Fruit fly (Drosophila melanogaster) ovary, adult (tissue): ENCODE measurements around the gene AhcyL1.

Experiments used
- CG17801 ChIP-seq: fragments of 200-800 bp; optimal IDR thresholded peaks from 2 replicates; lab custom pipeline; 2019; ENCODE audit warnings: missing biosample characterization, mild to moderate bottlenecking, missing genetic modification characterization, moderate library complexity; ENCODE audit not compliant: partially characterized antibody

The AhcyL1 gene

DNA sequence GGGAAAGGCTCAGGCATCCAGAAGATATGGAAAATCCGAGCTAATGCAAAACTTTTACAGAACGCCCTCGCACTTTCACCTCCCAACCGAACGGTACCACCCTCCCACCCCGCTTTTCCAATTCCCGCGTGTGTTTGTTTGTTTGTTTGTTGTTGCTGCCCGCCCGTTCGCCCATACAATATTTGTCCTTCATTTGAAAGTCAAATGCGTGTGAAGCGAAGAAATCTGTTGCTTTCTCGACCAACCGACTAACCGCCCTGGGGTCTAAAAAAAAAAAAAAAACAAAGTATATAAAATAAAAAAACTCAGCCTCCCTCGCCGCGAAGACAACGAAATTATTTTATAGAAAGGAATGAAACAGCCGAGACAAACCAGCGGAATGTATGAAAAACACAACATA lies 23.8 kb downstream of the AhcyL1 start:
- TF ChIP-seq CG17801 (GFP tag; lab: Kevin White, UChicago), result no peak

DNA sequence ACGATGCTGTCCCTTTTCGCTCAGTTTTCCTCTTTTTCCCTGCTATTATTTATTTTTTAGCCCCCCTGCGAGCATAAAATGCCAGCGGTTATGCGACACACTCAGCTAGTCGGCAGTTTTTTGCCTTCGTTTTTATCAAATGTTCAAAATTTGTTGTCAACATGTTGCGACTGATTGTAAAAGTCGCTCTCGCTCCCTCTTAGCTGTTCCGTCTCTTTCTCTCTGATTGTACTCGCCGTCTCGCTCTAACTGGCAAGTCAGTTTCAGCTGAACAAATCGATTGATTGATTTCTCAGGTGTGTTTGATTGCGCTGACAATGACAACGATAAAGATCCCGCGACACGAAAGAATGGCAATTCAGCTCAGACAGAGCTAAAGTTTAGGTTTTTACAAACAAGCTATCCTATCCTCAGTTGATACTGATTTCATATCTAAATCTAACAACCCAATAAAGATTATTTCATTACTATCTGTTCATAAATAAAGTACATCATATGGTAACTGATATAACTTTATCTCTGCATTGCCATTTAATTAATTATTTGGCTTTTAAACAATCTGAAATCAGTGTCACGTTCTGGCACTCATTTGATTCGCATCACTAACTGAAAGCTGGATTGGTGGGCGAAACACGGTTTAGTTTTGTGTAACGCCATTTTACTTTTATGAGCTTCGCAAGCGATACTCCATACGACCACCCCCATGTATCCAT lies 26.3 kb downstream of the AhcyL1 start:
- TF ChIP-seq CG17801 (GFP tag; lab: Kevin White, UChicago), result no peak

DNA sequence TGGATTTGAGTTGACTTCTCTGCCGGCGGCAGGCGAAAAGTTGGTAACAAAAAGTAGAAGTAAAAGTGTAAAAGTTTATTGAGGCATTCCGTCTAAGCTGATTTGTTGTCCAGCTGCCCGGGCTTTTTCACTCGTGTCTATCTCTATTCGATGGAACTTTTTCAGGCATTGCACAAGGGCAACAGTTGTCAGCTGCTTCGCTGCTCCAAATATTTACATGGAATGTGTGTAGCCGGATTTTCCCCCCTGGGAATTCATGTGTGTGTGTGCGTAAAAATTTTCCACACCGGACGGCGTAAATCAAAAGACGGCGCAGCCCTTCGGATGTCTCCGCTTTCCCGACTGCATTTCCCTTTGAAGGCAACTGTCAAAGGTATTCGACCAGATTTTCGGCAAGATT lies 27.2 kb downstream of the AhcyL1 start:
- no peak for TF ChIP-seq CG17801 (GFP tag; lab: Kevin White, UChicago)

DNA sequence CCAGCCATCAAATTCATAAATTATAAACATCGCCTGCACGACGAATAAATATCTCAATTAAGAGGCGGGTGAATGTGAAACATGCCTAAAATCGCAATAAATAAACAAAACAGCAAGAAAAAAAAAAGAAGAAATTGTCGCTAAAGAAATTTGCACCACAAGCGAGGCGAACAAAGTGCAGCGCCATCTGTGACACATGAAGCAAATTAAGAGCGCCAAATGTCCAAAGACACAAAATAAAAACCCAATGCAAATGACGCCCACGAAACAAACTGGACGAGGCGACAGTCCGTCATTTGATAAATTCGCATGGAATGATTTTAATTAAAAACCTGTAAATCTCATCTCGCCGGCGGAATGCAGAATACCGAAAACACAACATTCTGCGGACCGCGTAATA lies 28.4 kb downstream of the AhcyL1 start:
- TF ChIP-seq CG17801 (GFP tag; lab: Kevin White, UChicago), result no peak

DNA sequence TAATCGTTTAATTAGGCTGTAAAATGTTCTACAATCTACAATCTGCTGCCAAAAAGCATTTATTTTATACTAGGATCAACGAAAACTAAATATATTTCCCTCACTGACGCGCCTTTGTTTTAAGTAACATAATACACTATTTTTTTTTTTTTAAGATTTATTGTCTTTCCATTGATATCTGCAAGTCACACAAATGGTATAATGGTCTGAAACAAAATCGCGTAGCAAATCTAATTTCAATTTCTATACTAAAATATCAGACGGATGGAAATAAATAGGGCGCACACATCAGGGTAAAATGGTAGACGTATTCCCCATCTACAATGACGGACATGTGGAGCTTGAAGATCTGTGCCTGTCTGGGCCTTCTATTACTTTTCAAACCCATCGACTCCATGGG lies 32.7 kb downstream of the AhcyL1 start, which contains the start of gene Acp62F:
Acp62F (plus strand) TSS at position 301 of the 400 bp plus-strand sequence.
- no peak for TF ChIP-seq CG17801 (GFP tag; lab: Kevin White, UChicago)

DNA sequence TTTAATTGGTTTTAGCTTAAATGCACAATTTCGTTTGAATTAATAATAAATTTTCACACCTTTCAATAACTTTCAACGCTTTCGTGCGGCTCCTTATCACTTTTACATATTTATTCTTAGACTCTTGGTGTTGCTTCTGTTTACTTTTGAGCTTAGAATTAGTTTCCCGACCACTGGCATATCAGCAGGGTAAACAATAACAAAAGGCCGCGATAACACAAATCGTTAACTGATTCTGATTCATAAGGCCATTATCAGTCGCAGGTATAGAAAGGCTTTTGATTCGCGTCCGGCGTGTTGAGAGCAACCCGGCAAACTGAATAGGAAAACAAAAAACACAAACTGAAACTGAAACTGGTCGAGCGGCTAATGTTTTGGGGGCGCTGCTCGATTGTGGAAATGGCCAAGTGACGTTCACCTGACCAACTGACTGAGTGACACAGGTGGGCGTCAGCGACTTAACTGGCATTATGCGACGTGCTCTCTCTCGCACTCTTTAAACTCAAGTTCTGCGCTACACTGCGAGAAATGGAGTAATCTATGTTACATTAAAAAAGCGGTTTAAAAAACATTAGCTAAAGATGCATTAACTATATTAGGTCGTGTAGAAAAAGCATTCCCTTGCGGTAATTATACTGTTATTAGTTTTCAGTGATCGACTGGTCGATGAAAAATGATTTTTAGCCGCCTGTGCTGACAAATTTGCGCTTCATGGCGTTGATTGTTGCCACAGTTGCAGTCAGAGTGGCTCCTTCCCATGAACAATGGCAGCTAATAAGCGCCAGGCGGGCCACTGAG lies 37.6 kb downstream of the AhcyL1 start:
- TF ChIP-seq CG17801 (GFP tag; lab: Kevin White, UChicago), result no peak

DNA sequence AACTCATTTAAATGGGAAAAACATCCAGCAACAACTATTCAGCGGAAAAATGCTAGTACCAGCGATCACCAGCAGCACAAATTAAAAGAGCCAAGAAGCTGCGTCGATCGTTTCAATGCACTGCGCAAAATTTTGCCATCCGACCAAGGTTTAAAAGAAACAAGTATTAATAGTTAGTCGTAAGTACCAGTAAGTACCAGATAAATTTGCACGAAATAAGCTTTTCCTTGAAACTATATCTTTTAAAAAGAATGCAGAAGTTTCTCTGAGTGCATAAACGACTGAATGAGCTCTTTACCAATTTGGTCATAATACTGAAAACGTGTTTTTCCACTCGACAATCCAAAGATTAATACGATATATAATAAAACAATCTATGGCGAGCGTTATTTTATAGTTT lies 38.9 kb downstream of the AhcyL1 start:
- no peak for TF ChIP-seq CG17801 (GFP tag; lab: Kevin White, UChicago)

DNA sequence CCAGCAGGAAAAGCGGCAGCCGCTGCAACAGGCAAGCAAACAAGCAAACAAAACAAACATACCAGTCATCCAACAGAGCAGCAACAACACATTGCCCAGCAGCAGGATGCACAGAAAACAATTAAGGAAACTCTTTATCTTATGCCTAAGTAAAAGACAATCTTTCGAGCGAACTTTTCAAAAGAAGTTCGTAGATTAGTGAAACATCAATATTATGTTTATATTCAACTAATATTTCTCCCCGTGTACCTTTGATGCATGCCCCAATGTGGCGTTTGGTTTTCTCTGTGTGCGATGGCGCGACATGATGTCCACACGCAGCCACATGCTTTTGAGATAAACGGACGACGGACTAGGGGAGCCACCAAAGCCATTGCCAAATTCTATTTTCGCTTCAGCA lies 41.2 kb downstream of the AhcyL1 start:
- no peak for TF ChIP-seq CG17801 (GFP tag; lab: Kevin White, UChicago)

DNA sequence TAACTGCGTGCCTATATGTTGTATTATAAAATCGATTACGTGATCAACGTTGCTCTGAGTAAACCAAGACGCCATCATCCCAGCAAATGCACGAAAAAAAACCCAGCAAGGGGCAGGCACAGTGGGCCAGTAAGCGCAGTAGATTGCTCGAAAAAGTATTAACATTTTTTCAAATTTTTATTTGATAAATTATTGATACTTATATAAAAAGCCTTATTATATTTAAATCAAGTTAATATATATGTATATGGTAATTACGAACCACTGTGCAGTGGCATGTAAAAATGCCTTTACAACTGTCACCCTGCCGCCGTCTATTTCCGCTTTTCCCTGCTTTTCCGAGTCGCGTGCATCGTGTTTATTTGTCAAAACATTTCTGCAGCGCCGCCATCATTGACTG lies 45.1 kb downstream of the AhcyL1 start:
- no peak for TF ChIP-seq CG17801 (GFP tag; lab: Kevin White, UChicago)
